Worm (Caenorhabditis elegans) whole organism, L1 larva: ENCODE results near the gene srx-6.

Experiments used
- C16A3.4 ChIP-seq: fragments of 150-350 bp; optimal IDR thresholded peaks from 2 replicates; lab custom pipeline; 2014; ENCODE audit warnings: missing biosample characterization, missing genetic modification characterization
- C34B4.2 ChIP-seq: sonication (generic microtip); optimal IDR thresholded peaks from 2 replicates; lab custom pipeline; 2017; ENCODE audit warnings: mild to moderate bottlenecking, missing genetic modification characterization, missing compliant biosample characterization
- Y116A8C.19 ChIP-seq: sonication (generic microtip); optimal IDR thresholded peaks from 2 replicates; lab custom pipeline; 2016; ENCODE audit warnings: missing compliant biosample characterization, missing genetic modification characterization, borderline replicate concordance
- aly-2 ChIP-seq: fragments of 150-350 bp; optimal IDR thresholded peaks from 2 replicates; lab custom pipeline; 2014; ENCODE audit warnings: missing biosample characterization, missing genetic modification characterization
- ceh-8 ChIP-seq: fragments of 200-800 bp; sonication (Bioruptor generic); optimal IDR thresholded peaks from 2 replicates; lab custom pipeline; 2018; ENCODE audit warnings: mild to moderate bottlenecking, missing genetic modification characterization, moderate library complexity, missing compliant biosample characterization
- ceh-82 ChIP-seq, 3 experiments: fragments of 150-350 bp in 1 of 3; sonication (generic microtip) in 2 of 3; optimal IDR thresholded peaks; 2 replicates each; lab custom pipeline; 2014 to 2017; ENCODE audit warnings: missing biosample characterization in 3 of 3, missing genetic modification characterization in 3 of 3
- ceh-90 ChIP-seq: sonication (generic microtip); optimal IDR thresholded peaks from 2 replicates; lab custom pipeline; 2016; ENCODE audit warnings: missing genetic modification characterization, missing compliant biosample characterization
- ces-1 ChIP-seq: fragments of 150-350 bp; optimal IDR thresholded peaks from 2 replicates; lab custom pipeline; 2014; ENCODE audit warnings: missing biosample characterization, missing genetic modification reagents, missing genetic modification characterization
- dpl-1 ChIP-seq, 3 experiments: fragments of 150-350 bp in 2 of 3; sonication (generic microtip) in 1 of 3; optimal IDR thresholded peaks; 2 replicates each; lab custom pipeline; 2014 to 2017; ENCODE audit warnings: missing biosample characterization in 3 of 3, missing genetic modification characterization in 3 of 3, missing genetic modification reagents in 3 of 3
- dsc-1 ChIP-seq: sonication (generic microtip); optimal IDR thresholded peaks from 2 replicates; lab custom pipeline; 2016; ENCODE audit warnings: mild to moderate bottlenecking, missing genetic modification characterization, missing compliant biosample characterization
- efl-1 ChIP-seq, 4 experiments: fragments of 150-350 bp; optimal IDR thresholded peaks in 3 of 4; peaks in 1 of 4; 1 replicate in 1 of 4; 2 replicates in 3 of 4; lab custom pipeline; 2014; ENCODE audit warnings: missing biosample characterization in 2 of 4, missing genetic modification characterization in 2 of 4, missing genetic modification reagents in 2 of 4
- efl-3 ChIP-seq: fragments of 200-800 bp; sonication (Bioruptor generic); optimal IDR thresholded peaks from 2 replicates; lab custom pipeline; 2018; ENCODE audit warnings: mild to moderate bottlenecking, missing genetic modification characterization, missing compliant biosample characterization
- egl-13 ChIP-seq: sonication (generic microtip); optimal IDR thresholded peaks from 2 replicates; lab custom pipeline; 2016; ENCODE audit warnings: missing genotype, missing genetic modification reagents, missing genetic modification characterization, missing compliant biosample characterization
- egl-27 ChIP-seq, 2 experiments: fragments of 150-350 bp in 1 of 2; sonication (generic microtip); optimal IDR thresholded peaks; 3 replicates each; lab custom pipeline; 2017 to 2018; ENCODE audit warnings: missing biosample characterization in 2 of 2, missing genetic modification characterization in 2 of 2, missing genetic modification reagents in 2 of 2
- hlh-4 ChIP-seq: sonication (generic microtip); optimal IDR thresholded peaks from 2 replicates; lab custom pipeline; 2016; ENCODE audit warnings: mild to moderate bottlenecking, missing genetic modification characterization, missing compliant biosample characterization
- lin-14 ChIP-seq: fragments of 200-800 bp; sonication (Bioruptor generic); optimal IDR thresholded peaks from 2 replicates; lab custom pipeline; 2018; ENCODE audit warnings: mild to moderate bottlenecking, missing genetic modification characterization, moderate library complexity, missing compliant biosample characterization
- lin-15B ChIP-seq: fragments of 150-350 bp; sonication (generic microtip); optimal IDR thresholded peaks from 3 replicates; lab custom pipeline; 2014; ENCODE audit warnings: missing biosample characterization, missing genetic modification characterization
- lin-39 ChIP-seq: fragments of 150-350 bp; optimal IDR thresholded peaks from 2 replicates; lab custom pipeline; 2014; ENCODE audit warnings: missing biosample characterization, missing genetic modification reagents, missing genetic modification characterization
- nhr-12 ChIP-seq: sonication (generic microtip); optimal IDR thresholded peaks from 2 replicates; lab custom pipeline; 2017; ENCODE audit warnings: missing biosample characterization, missing genetic modification characterization
- nhr-237 ChIP-seq: fragments of 150-350 bp; optimal IDR thresholded peaks from 2 replicates; lab custom pipeline; 2014; ENCODE audit warnings: missing biosample characterization, missing genetic modification characterization
- nhr-77 ChIP-seq: fragments of 150-350 bp; optimal IDR thresholded peaks from 2 replicates; lab custom pipeline; 2014; ENCODE audit warnings: missing biosample characterization, missing genetic modification characterization
- nhr-84 ChIP-seq: sonication (generic microtip); optimal IDR thresholded peaks from 2 replicates; lab custom pipeline; 2017; ENCODE audit warnings: missing biosample characterization, missing genetic modification characterization
- nhr-85 ChIP-seq: sonication (generic microtip); peaks from one replicate; lab custom pipeline; 2016; ENCODE audit warnings: missing genetic modification characterization, inconsistent platforms, missing compliant biosample characterization
- nhr-90 ChIP-seq: sonication (generic microtip); optimal IDR thresholded peaks from 2 replicates; lab custom pipeline; 2016; ENCODE audit warnings: mild to moderate bottlenecking, missing genetic modification characterization, missing compliant biosample characterization; ENCODE audit not compliant: poor library complexity
- pax-3 ChIP-seq: fragments of 200-800 bp; sonication (Bioruptor generic); optimal IDR thresholded peaks from 2 replicates; lab custom pipeline; 2018; ENCODE audit warnings: mild to moderate bottlenecking, missing genetic modification characterization, moderate library complexity, missing compliant biosample characterization
- pqm-1 ChIP-seq: sonication (generic microtip); optimal IDR thresholded peaks from 3 replicates; lab custom pipeline; 2017; ENCODE audit warnings: missing biosample characterization, missing genetic modification characterization
- rnt-1 ChIP-seq: sonication (generic microtip); optimal IDR thresholded peaks from 2 replicates; lab custom pipeline; 2016; ENCODE audit warnings: mild to moderate bottlenecking, missing genetic modification characterization, moderate library complexity, missing compliant biosample characterization
- snu-23 ChIP-seq: sonication (generic microtip); optimal IDR thresholded peaks from 2 replicates; lab custom pipeline; 2016; ENCODE audit warnings: missing genetic modification characterization, missing compliant biosample characterization
- sox-4 ChIP-seq: sonication (generic microtip); optimal IDR thresholded peaks from 2 replicates; lab custom pipeline; 2016; ENCODE audit warnings: missing genetic modification characterization, missing compliant biosample characterization
- swsn-7 ChIP-seq: sonication (generic microtip); optimal IDR thresholded peaks from 2 replicates; lab custom pipeline; 2016; ENCODE audit warnings: missing genetic modification characterization, missing compliant biosample characterization
- tbx-2 ChIP-seq: sonication (generic microtip); optimal IDR thresholded peaks from 2 replicates; lab custom pipeline; 2016; ENCODE audit warnings: missing genetic modification characterization, missing compliant biosample characterization
- tlp-1 ChIP-seq: fragments of 150-350 bp; optimal IDR thresholded peaks from 2 replicates; lab custom pipeline; 2014; ENCODE audit warnings: missing biosample characterization, missing genetic modification characterization
- unc-30 ChIP-seq: sonication (generic microtip); optimal IDR thresholded peaks from 2 replicates; lab custom pipeline; 2017; ENCODE audit warnings: missing biosample characterization, missing genetic modification characterization
- zag-1 ChIP-seq: fragments of 150-350 bp; optimal IDR thresholded peaks from 2 replicates; lab custom pipeline; 2014; ENCODE audit warnings: missing biosample characterization, missing genetic modification characterization

Gene srx-6

DNA sequence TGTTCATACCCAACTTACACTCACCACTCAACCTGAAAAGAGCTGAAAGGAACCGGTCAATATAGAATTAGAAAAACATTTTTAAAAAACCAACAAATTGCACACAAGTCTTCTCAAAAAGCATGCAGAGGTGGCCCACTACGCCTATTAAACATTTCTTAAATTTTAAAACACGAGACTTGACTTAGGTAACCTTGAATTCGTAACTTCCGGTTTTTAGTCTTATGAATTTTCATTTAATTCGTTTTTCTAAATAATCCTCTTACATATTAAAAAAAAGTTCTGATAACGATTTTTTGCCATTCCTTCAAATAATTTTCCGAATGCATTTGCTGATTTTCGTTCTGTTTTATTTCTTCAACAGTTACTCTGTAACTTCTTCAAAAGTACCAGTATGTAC lies 15.0 kb upstream of the srx-6 start, which contains the start of gene clec-7 (continued):
- TF ChIP-seq nhr-85 (tag; lab: Kevin White, UChicago): no peak
- TF ChIP-seq Y116A8C.19 (tag; lab: Kevin White, UChicago): no peak
- no peak for TF ChIP-seq lin-14 (GFP tag; lab: Kevin White, UChicago)

DNA sequence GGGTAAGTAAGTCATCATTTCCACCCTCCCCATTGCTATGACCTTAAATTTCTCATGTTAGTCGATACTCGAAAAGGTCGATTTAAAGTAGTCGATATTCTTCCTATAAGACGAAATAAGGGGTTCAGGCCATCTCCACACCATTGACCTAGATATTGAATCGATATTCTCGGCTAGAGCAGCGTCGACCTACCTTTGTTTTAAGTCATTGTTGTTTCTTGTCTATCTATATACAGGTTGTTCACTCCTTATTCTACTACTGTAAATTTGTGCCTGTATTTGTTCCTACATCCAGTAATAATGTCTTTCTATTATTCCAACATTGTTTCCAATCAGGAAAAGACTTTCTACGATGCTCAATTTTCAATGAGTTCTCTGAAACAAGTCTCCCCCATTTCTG lies 13.8 kb upstream of the srx-6 start, which contains the start of gene F10G2.4:
Gene F10G2.4 (plus strand): TSS at position 301 of the 400 bp plus-strand sequence.
- TF ChIP-seq unc-30 (no peak), pqm-1 (no peak), rnt-1 (tag; lab: Kevin White, UChicago) (no peak), ceh-82 (tag; optimal IDR thresholded peaks at IDR 0.05; lab: Kevin White, UChicago) (no peak), ceh-8 (GFP tag; lab: Kevin White, UChicago) (no peak), tbx-2 (tag; lab: Kevin White, UChicago) (no peak), dpl-1 (GFP tag; optimal IDR thresholded peaks at IDR 0.05; lab: Kevin White, UChicago) (no peak), nhr-77 (tag; lab: Kevin White, UChicago) (no peak), nhr-90 (tag; lab: Kevin White, UChicago) (no peak), C34B4.2 (tag; lab: Kevin White, UChicago) (no peak), dsc-1 (tag; lab: Kevin White, UChicago) (no peak)
- TF ChIP-seq, all 84 proteins: peak for 0

ce11 chrV:7325285-7325684 lies 12.2 kb upstream of the srx-6 start, which contains the start of gene srx-92:
Gene srx-92 (minus strand): TSS chrV:7325385.
- no peak for TF ChIP-seq hlh-4 (tag; lab: Kevin White, UChicago)
- no peak for TF ChIP-seq lin-14 (GFP tag; lab: Kevin White, UChicago)
- TF ChIP-seq pax-3 (tag; lab: Kevin White, UChicago): no peak
- no peak for TF ChIP-seq nhr-12 (tag; lab: Kevin White, UChicago)
- no peak for TF ChIP-seq ces-1 (GFP tag; lab: Kevin White, UChicago)
- no peak for TF ChIP-seq nhr-84 (tag; lab: Kevin White, UChicago)
- no peak for TF ChIP-seq snu-23 (GFP tag; lab: Kevin White, UChicago)
- TF ChIP-seq egl-13 (tag; lab: Kevin White, UChicago): no peak
- no peak for TF ChIP-seq egl-27 (tag; optimal IDR thresholded peaks at IDR 0.05; lab: Kevin White, UChicago)
- TF ChIP-seq C16A3.4 (tag; lab: Kevin White, UChicago): no peak
- no peak for TF ChIP-seq aly-2
- no peak for TF ChIP-seq tlp-1 (tag; lab: Kevin White, UChicago)
- TF ChIP-seq dsc-1 (tag; lab: Kevin White, UChicago): no peak
- TF ChIP-seq efl-3 (GFP tag; lab: Kevin White, UChicago): no peak
- no peak for TF ChIP-seq swsn-7 (tag; lab: Kevin White, UChicago)
- no peak for TF ChIP-seq ceh-82 (tag; optimal IDR thresholded peaks at IDR 0.05; lab: Kevin White, UChicago)
- TF ChIP-seq lin-39: no peak
- TF ChIP-seq zag-1 (tag; lab: Kevin White, UChicago): no peak

- TF ChIP-seq ceh-90 (tag; lab: Kevin White, UChicago) (no peak), sox-4 (no peak), efl-3 (GFP tag; lab: Kevin White, UChicago) (no peak), zag-1 (tag; lab: Kevin White, UChicago) (no peak), dsc-1 (tag; lab: Kevin White, UChicago) (no peak), nhr-237 (tag; lab: Kevin White, UChicago) (no peak), lin-15B (tag; lab: Kevin White, UChicago) (no peak), dpl-1 (GFP tag; optimal IDR thresholded peaks at IDR 0.05; lab: Kevin White, UChicago) (no peak), snu-23 (GFP tag; lab: Kevin White, UChicago) (no peak), pax-3 (tag; lab: Kevin White, UChicago) (no peak)
Measured at ce11 chrV:7321915-7322314, 8.8 kb upstream of the srx-6 start, which contains the start of gene F10G2.10. Gene F10G2.10 (plus strand): TSS chrV:7322215.

DNA sequence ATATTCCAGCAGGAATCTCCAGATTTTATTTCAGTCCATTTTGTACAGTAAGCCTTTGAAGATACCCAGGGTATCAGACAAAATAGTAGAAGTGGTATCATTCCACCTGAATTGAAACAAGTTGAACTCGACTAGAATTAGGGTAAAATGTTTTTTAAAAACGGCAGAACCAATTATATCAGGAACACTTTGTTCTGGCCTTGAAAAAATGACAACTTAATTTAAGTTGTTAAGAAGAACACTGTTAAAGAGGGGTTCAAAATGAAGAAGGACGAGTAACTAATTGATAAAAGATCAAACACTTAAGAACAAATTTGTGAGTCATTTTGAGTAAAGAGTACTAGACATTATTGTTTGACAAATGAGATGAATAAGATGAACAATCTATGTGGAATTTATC lies 7.8 kb upstream of the srx-6 start, which contains the start of gene lmd-4:
Gene lmd-4 (minus strand): TSS at position 101 of the 400 bp plus-strand sequence.
- TF ChIP-seq hlh-4 (tag; lab: Kevin White, UChicago): no peak
- TF ChIP-seq snu-23 (GFP tag; lab: Kevin White, UChicago): no peak
- no peak for TF ChIP-seq efl-1 (optimal IDR thresholded peaks at IDR 0.05; lab: Kevin White, UChicago)
- peak in 1 of 2 experiments; percentile 17 for TF ChIP-seq efl-1 (GFP tag; optimal IDR thresholded peaks at IDR 0.05 in 1 of 2; lab: Kevin White, UChicago)
- TF ChIP-seq, all 84 proteins: peak for 1
